Worm (Caenorhabditis elegans) whole organism, L2 larva: Measurements from ENCODE around the gene grl-10.

Source experiments
- C34F6.9 ChIP-seq: fragments of 150-350 bp; optimal IDR thresholded peaks from 2 replicates; lab custom pipeline; 2014; ENCODE audit warnings: missing biosample characterization, missing genetic modification characterization
- F13H6.1 ChIP-seq: sonication (generic microtip); optimal IDR thresholded peaks from 2 replicates; lab custom pipeline; 2016; ENCODE audit warnings: missing genetic modification characterization, missing compliant biosample characterization
- R02D3.7 ChIP-seq: fragments of 150-350 bp; optimal IDR thresholded peaks from 2 replicates; lab custom pipeline; 2014; ENCODE audit warnings: missing biosample characterization, missing genetic modification characterization
- Y55F3AM.14 ChIP-seq: fragments of 200-800 bp; sonication (Bioruptor generic); optimal IDR thresholded peaks from 2 replicates; lab custom pipeline; 2018; ENCODE audit warnings: mild to moderate bottlenecking, missing genetic modification characterization, missing compliant biosample characterization
- ZK546.5 ChIP-seq: sonication (generic microtip); optimal IDR thresholded peaks from 2 replicates; lab custom pipeline; 2017; ENCODE audit warnings: missing biosample characterization, missing genetic modification characterization
- alr-1 ChIP-seq: fragments of 150-350 bp; optimal IDR thresholded peaks from 2 replicates; lab custom pipeline; 2014; ENCODE audit warnings: missing biosample characterization, missing genetic modification characterization
- aly-2 ChIP-seq: fragments of 150-350 bp; optimal IDR thresholded peaks from 2 replicates; lab custom pipeline; 2014; ENCODE audit warnings: missing biosample characterization, missing genetic modification characterization
- ama-1 ChIP-seq: fragments of 150-350 bp; optimal IDR thresholded peaks from 2 replicates; lab custom pipeline; 2018; ENCODE audit warnings: inconsistent platforms
- blmp-1 ChIP-seq: sonication (generic microtip); optimal IDR thresholded peaks from 2 replicates; lab custom pipeline; 2017; ENCODE audit warnings: missing genetic modification characterization, mild to moderate bottlenecking, missing compliant biosample characterization, antibody characterized with exemption, moderate library complexity; ENCODE audit not compliant: insufficient read depth
- ceh-16 ChIP-seq: fragments of 150-350 bp; optimal IDR thresholded peaks from 2 replicates; lab custom pipeline; 2014; ENCODE audit warnings: missing biosample characterization, missing genetic modification characterization
- ceh-82 ChIP-seq: fragments of 150-350 bp; optimal IDR thresholded peaks from 2 replicates; lab custom pipeline; 2014; ENCODE audit warnings: missing biosample characterization, missing genetic modification characterization
- crh-2 ChIP-seq: sonication (generic microtip); optimal IDR thresholded peaks from 2 replicates; lab custom pipeline; 2017; ENCODE audit warnings: missing biosample characterization, missing genetic modification characterization
- dmd-4 ChIP-seq: sonication (generic microtip); optimal IDR thresholded peaks from 2 replicates; lab custom pipeline; 2017; ENCODE audit warnings: missing biosample characterization, missing genetic modification characterization
- egl-27 ChIP-seq: sonication (generic microtip); optimal IDR thresholded peaks from 3 replicates; lab custom pipeline; 2017; ENCODE audit warnings: missing biosample characterization, missing genetic modification reagents, missing genetic modification characterization
- elt-3 ChIP-seq: sonication (generic microtip); optimal IDR thresholded peaks from 2 replicates; lab custom pipeline; 2017; ENCODE audit warnings: missing biosample characterization, missing genetic modification characterization
- gmeb-1 ChIP-seq: fragments of 150-350 bp; optimal IDR thresholded peaks from 2 replicates; lab custom pipeline; 2014; ENCODE audit warnings: missing biosample characterization, missing genetic modification characterization
- lin-11 ChIP-seq: fragments of 150-350 bp; sonication (generic microtip); optimal IDR thresholded peaks from 2 replicates; lab custom pipeline; 2014; ENCODE audit warnings: missing biosample characterization, missing genetic modification characterization, inconsistent platforms, mixed read lengths
- lin-13 ChIP-seq: fragments of 150-350 bp; optimal IDR thresholded peaks from 2 replicates; lab custom pipeline; 2014; ENCODE audit warnings: missing biosample characterization, missing genetic modification reagents, missing genetic modification characterization
- lin-39 ChIP-seq: fragments of 150-350 bp; optimal IDR thresholded peaks from 2 replicates; lab custom pipeline; 2014; ENCODE audit warnings: missing biosample characterization, missing genetic modification reagents, missing genetic modification characterization
- lsy-2 ChIP-seq, 2 experiments: fragments of 150-350 bp in 1 of 2; sonication (generic microtip) in 1 of 2; optimal IDR thresholded peaks; 2 replicates each; lab custom pipeline; 2014 to 2017; ENCODE audit warnings: missing biosample characterization in 2 of 2, missing genetic modification characterization in 2 of 2
- mab-5 ChIP-seq: fragments of 150-350 bp; optimal IDR thresholded peaks from 2 replicates; lab custom pipeline; 2014; ENCODE audit warnings: missing biosample characterization, missing genetic modification characterization
- mbf-1 ChIP-seq: sonication (generic microtip); optimal IDR thresholded peaks from 2 replicates; lab custom pipeline; 2017; ENCODE audit warnings: missing biosample characterization, missing genetic modification characterization
- mdl-1 ChIP-seq, 2 experiments: fragments of 150-350 bp in 1 of 2; sonication (generic microtip) in 1 of 2; optimal IDR thresholded peaks; 2 replicates each; lab custom pipeline; 2017; ENCODE audit warnings: missing biosample characterization in 2 of 2, missing genetic modification characterization in 2 of 2
- nhr-10 ChIP-seq: sonication (generic microtip); optimal IDR thresholded peaks from 2 replicates; lab custom pipeline; 2017; ENCODE audit warnings: missing biosample characterization, missing genetic modification characterization
- nhr-11 ChIP-seq: fragments of 150-350 bp; optimal IDR thresholded peaks from 2 replicates; lab custom pipeline; 2014; ENCODE audit warnings: missing biosample characterization, missing genetic modification characterization
- nhr-129 ChIP-seq: fragments of 150-350 bp; optimal IDR thresholded peaks from 2 replicates; lab custom pipeline; 2014; ENCODE audit warnings: missing biosample characterization, missing genetic modification characterization
- nhr-21 ChIP-seq: fragments of 150-350 bp; optimal IDR thresholded peaks from 2 replicates; lab custom pipeline; 2014; ENCODE audit warnings: missing biosample characterization, missing genetic modification characterization
- nhr-23 ChIP-seq: fragments of 150-350 bp; optimal IDR thresholded peaks from 2 replicates; lab custom pipeline; 2014; ENCODE audit warnings: missing biosample characterization, missing genetic modification reagents, missing genetic modification characterization
- nhr-237 ChIP-seq: fragments of 150-350 bp; optimal IDR thresholded peaks from 2 replicates; lab custom pipeline; 2014; ENCODE audit warnings: missing biosample characterization, missing genetic modification characterization
- nhr-25 ChIP-seq: fragments of 150-350 bp; sonication (generic microtip); optimal IDR thresholded peaks from 3 replicates; lab custom pipeline; 2014; ENCODE audit warnings: missing biosample characterization, missing genetic modification characterization
- nhr-6 ChIP-seq: fragments of 150-350 bp; optimal IDR thresholded peaks from 2 replicates; lab custom pipeline; 2014; ENCODE audit warnings: missing biosample characterization, missing genetic modification characterization
- nhr-77 ChIP-seq: fragments of 150-350 bp; optimal IDR thresholded peaks from 2 replicates; lab custom pipeline; 2014; ENCODE audit warnings: missing biosample characterization, missing genetic modification characterization
- peb-1 ChIP-seq: fragments of 150-350 bp; optimal IDR thresholded peaks from 2 replicates; lab custom pipeline; 2014; ENCODE audit warnings: missing biosample characterization, missing genetic modification characterization
- sem-4 ChIP-seq: fragments of 150-350 bp; optimal IDR thresholded peaks from 2 replicates; lab custom pipeline; 2014; ENCODE audit warnings: missing biosample characterization, missing genetic modification reagents, missing genetic modification characterization
- skn-1 ChIP-seq: sonication (generic microtip); optimal IDR thresholded peaks from 2 replicates; lab custom pipeline; 2017; ENCODE audit warnings: missing biosample characterization, missing genetic modification characterization
- sma-3 ChIP-seq: sonication (generic microtip); optimal IDR thresholded peaks from 2 replicates; lab custom pipeline; 2016; ENCODE audit warnings: missing genetic modification reagents, missing genetic modification characterization, missing compliant biosample characterization
- sma-9 ChIP-seq, 2 experiments: fragments of 150-350 bp in 1 of 2; sonication (generic microtip) in 1 of 2; optimal IDR thresholded peaks; 2 replicates each; lab custom pipeline; 2014 to 2016; ENCODE audit warnings: missing genetic modification characterization in 2 of 2, mild to moderate bottlenecking in 1 of 2, missing biosample characterization in 1 of 2, missing compliant biosample characterization in 1 of 2, missing genetic modification reagents in 1 of 2, moderate library complexity in 1 of 2
- snpc-4 ChIP-seq: fragments of 150-350 bp; optimal IDR thresholded peaks from 2 replicates; lab custom pipeline; 2014; ENCODE audit warnings: missing biosample characterization, missing genetic modification characterization
- unc-39 ChIP-seq: fragments of 150-350 bp; optimal IDR thresholded peaks from 2 replicates; lab custom pipeline; 2014; ENCODE audit warnings: missing biosample characterization, missing genetic modification characterization
- unc-55 ChIP-seq: fragments of 150-350 bp; sonication (generic microtip); optimal IDR thresholded peaks from 3 replicates; lab custom pipeline; 2014; ENCODE audit warnings: missing biosample characterization, missing genetic modification reagents, missing genetic modification characterization
- unc-62 ChIP-seq: fragments of 150-350 bp; optimal IDR thresholded peaks from 2 replicates; lab custom pipeline; 2014; ENCODE audit warnings: missing biosample characterization, missing genetic modification reagents, missing genetic modification characterization
- zag-1 ChIP-seq: fragments of 150-350 bp; optimal IDR thresholded peaks from 2 replicates; lab custom pipeline; 2014; ENCODE audit warnings: missing biosample characterization, missing genetic modification characterization
- ztf-1 ChIP-seq: fragments of 200-800 bp; sonication (Bioruptor generic); conservative IDR thresholded peaks from 2 replicates; pipeline ENCODE4 v1.3.6; 2022; ENCODE audit warnings: missing genetic modification characterization, missing compliant biosample characterization
- ztf-11 ChIP-seq: sonication (generic microtip); optimal IDR thresholded peaks from 2 replicates; lab custom pipeline; 2017; ENCODE audit warnings: missing biosample characterization, missing genetic modification characterization
- ztf-4 ChIP-seq: fragments of 150-350 bp; optimal IDR thresholded peaks from 2 replicates; lab custom pipeline; 2014; ENCODE audit warnings: missing biosample characterization, missing genetic modification characterization

Gene grl-10

DNA sequence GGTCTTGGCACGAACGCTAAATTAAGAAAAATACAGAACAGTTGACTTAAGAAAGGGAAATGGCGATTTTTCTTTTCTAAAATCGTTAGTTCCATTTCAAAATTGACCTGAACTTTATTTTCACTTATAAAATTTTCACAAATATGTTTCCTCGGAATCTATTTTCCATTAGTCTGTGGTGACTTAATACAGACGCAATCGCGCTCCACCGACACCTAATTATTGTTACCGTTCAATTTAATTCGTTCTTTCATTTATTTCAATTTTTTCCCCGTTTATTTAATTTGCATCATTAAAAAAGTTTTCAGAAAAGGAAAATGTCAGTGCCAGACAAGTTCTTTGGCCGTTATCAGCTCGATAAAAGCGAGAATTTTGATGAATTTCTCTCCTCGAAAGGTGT lies 45.9 kb downstream of the grl-10 start, which contains the start of gene lbp-4 (continued):
- TF ChIP-seq nhr-6 (no peak), nhr-23 (tag; lab: Kevin White, UChicago) (no peak), F13H6.1 (no peak), ceh-16 (no peak), ceh-82 (no peak), blmp-1 (tag; lab: Kevin White, UChicago) (no peak), R02D3.7 (tag; lab: Kevin White, UChicago) (no peak), zag-1 (no peak), sma-3 (GFP tag; lab: Kevin White, UChicago) (peak; percentile 45), nhr-11 (tag; lab: Kevin White, UChicago) (no peak), unc-55 (GFP tag; lab: Kevin White, UChicago) (peak; percentile 71), peb-1 (no peak), ZK546.5 (tag; lab: Kevin White, UChicago) (no peak), ztf-1 (GFP tag; lab: Robert Waterston, UW) (no peak), crh-2 (tag; lab: Kevin White, UChicago) (peak; percentile 47), lin-39 (no peak), C34F6.9 (tag; lab: Kevin White, UChicago) (peak; percentile 71), Y55F3AM.14 (GFP tag; lab: Kevin White, UChicago) (no peak)

DNA sequence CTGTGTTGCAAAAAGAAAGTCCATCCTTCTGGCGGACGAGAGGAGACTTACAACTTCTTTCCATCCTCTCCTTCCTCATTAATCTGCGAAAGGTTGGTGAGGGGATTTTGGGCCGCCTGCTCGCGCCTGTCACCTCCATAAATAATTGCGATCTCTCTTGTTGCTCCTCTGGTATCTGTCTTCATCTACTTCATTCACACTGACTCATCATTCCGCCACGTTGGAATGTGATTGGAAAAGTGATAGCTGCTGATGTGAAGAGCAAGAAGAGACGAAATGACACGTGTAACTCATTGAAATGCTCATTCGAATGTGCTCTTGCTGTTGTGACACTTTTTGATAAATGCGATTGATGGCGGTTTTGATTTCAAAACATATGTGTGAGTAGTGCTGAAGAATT lies 48.3 kb downstream of the grl-10 start:
- TF ChIP-seq C34F6.9 (tag; lab: Kevin White, UChicago) (peak; percentile 37), mab-5 (tag; lab: Kevin White, UChicago) (peak; percentile 56), sem-4 (no peak), dmd-4 (no peak), unc-62 (peak; percentile 8), ztf-11 (tag; lab: Kevin White, UChicago) (no peak), ama-1 (lab: Kevin White, UChicago) (no peak), aly-2 (tag; lab: Kevin White, UChicago) (no peak), lin-39 (no peak), blmp-1 (tag; lab: Kevin White, UChicago) (no peak), F13H6.1 (peak; percentile 82), Y55F3AM.14 (GFP tag; lab: Kevin White, UChicago) (no peak), sma-9 (GFP tag; optimal IDR thresholded peaks at IDR 0.05; lab: Kevin White, UChicago) (peak; percentile 32), sma-9 (tag; optimal IDR thresholded peaks at IDR 0.05; lab: Kevin White, UChicago) (no peak), mdl-1 (tag; optimal IDR thresholded peaks at IDR 0.05; lab: Kevin White, UChicago) (no peak), alr-1 (no peak), zag-1 (no peak), gmeb-1 (tag; lab: Kevin White, UChicago) (no peak), sma-3 (GFP tag; lab: Kevin White, UChicago) (no peak), nhr-23 (tag; lab: Kevin White, UChicago) (no peak), nhr-129 (tag; lab: Kevin White, UChicago) (peak; percentile 84), mbf-1 (tag; lab: Kevin White, UChicago) (no peak), ztf-4 (no peak), nhr-10 (tag; lab: Kevin White, UChicago) (no peak), nhr-11 (tag; lab: Kevin White, UChicago) (no peak), lin-11 (tag; lab: Kevin White, UChicago) (no peak), lsy-2 (tag; optimal IDR thresholded peaks at IDR 0.05; lab: Kevin White, UChicago) (peak in 1 of 2 experiments; percentile 57), peb-1 (no peak), nhr-25 (tag; lab: Kevin White, UChicago) (no peak), snpc-4 (tag; lab: Kevin White, UChicago) (no peak), unc-55 (GFP tag; lab: Kevin White, UChicago) (no peak), egl-27 (tag; lab: Kevin White, UChicago) (peak; percentile 19), R02D3.7 (tag; lab: Kevin White, UChicago) (no peak), nhr-6 (no peak), nhr-77 (no peak), unc-39 (no peak), ceh-16 (no peak), skn-1 (tag; lab: Kevin White, UChicago) (no peak), nhr-237 (tag; lab: Kevin White, UChicago) (no peak), elt-3 (tag; lab: Kevin White, UChicago) (no peak), nhr-21 (tag; lab: Kevin White, UChicago) (no peak), ztf-1 (GFP tag; lab: Robert Waterston, UW) (no peak), lin-13 (GFP tag; lab: Kevin White, UChicago) (no peak), ZK546.5 (tag; lab: Kevin White, UChicago) (no peak), crh-2 (tag; lab: Kevin White, UChicago) (peak; percentile 60), ceh-82 (no peak)
